Worm (Caenorhabditis elegans) whole organism, L1 larva: ENCODE measurements around the gene srz-25.

ENCODE experiments used
- C04F5.9 ChIP-seq: sonication (generic microtip); optimal IDR thresholded peaks from 2 replicates; lab custom pipeline; 2016; ENCODE audit warnings: missing genetic modification characterization, missing compliant biosample characterization
- C34B4.2 ChIP-seq: sonication (generic microtip); optimal IDR thresholded peaks from 2 replicates; lab custom pipeline; 2017; ENCODE audit warnings: mild to moderate bottlenecking, missing genetic modification characterization, missing compliant biosample characterization
- F16B12.6 ChIP-seq: fragments of 150-350 bp; optimal IDR thresholded peaks from 2 replicates; lab custom pipeline; 2014; ENCODE audit warnings: missing biosample characterization, missing genetic modification characterization
- Y116A8C.19 ChIP-seq: sonication (generic microtip); optimal IDR thresholded peaks from 2 replicates; lab custom pipeline; 2016; ENCODE audit warnings: missing compliant biosample characterization, missing genetic modification characterization, borderline replicate concordance
- aha-1 ChIP-seq: fragments of 150-350 bp; optimal IDR thresholded peaks from 2 replicates; lab custom pipeline; 2014; ENCODE audit warnings: missing biosample characterization, missing genetic modification characterization
- alr-1 ChIP-seq: fragments of 200-800 bp; sonication (Bioruptor generic); optimal IDR thresholded peaks from 2 replicates; lab custom pipeline; 2018; ENCODE audit warnings: borderline replicate concordance, mild to moderate bottlenecking, missing genetic modification characterization, missing compliant biosample characterization
- ceh-63 ChIP-seq: fragments of 200-800 bp; sonication (Bioruptor generic); optimal IDR thresholded peaks from 2 replicates; lab custom pipeline; 2018; ENCODE audit warnings: mild to moderate bottlenecking, missing genetic modification characterization, missing compliant biosample characterization
- ceh-88 ChIP-seq: fragments of 200-800 bp; sonication (Bioruptor generic); IDR thresholded peaks from 2 replicates; pipeline ENCODE4 v1.3.6; 2022; ENCODE audit warnings: missing genetic modification characterization, missing compliant biosample characterization
- ceh-90 ChIP-seq: sonication (generic microtip); optimal IDR thresholded peaks from 2 replicates; lab custom pipeline; 2016; ENCODE audit warnings: missing genetic modification characterization, missing compliant biosample characterization
- dpl-1 ChIP-seq, 3 experiments: fragments of 150-350 bp in 2 of 3; sonication (generic microtip) in 1 of 3; optimal IDR thresholded peaks; 2 replicates each; lab custom pipeline; 2014 to 2017; ENCODE audit warnings: missing biosample characterization in 3 of 3, missing genetic modification characterization in 3 of 3, missing genetic modification reagents in 3 of 3
- dsc-1 ChIP-seq: sonication (generic microtip); optimal IDR thresholded peaks from 2 replicates; lab custom pipeline; 2016; ENCODE audit warnings: mild to moderate bottlenecking, missing genetic modification characterization, missing compliant biosample characterization
- efl-1 ChIP-seq, 4 experiments: fragments of 150-350 bp; optimal IDR thresholded peaks in 3 of 4; peaks in 1 of 4; 1 replicate in 1 of 4; 2 replicates in 3 of 4; lab custom pipeline; 2014; ENCODE audit warnings: missing biosample characterization in 2 of 4, missing genetic modification characterization in 2 of 4, missing genetic modification reagents in 2 of 4
- elt-2 ChIP-seq: sonication (generic microtip); optimal IDR thresholded peaks from 2 replicates; lab custom pipeline; 2016; ENCODE audit warnings: missing genetic modification characterization, mild to moderate bottlenecking, inconsistent platforms, missing compliant biosample characterization, missing genetic modification reagents
- fkh-4 ChIP-seq: sonication (generic microtip); optimal IDR thresholded peaks from 2 replicates; lab custom pipeline; 2016; ENCODE audit warnings: missing compliant biosample characterization, missing genetic modification characterization, borderline replicate concordance
- fkh-8 ChIP-seq: sonication (generic microtip); optimal IDR thresholded peaks from 2 replicates; lab custom pipeline; 2016; ENCODE audit warnings: mild to moderate bottlenecking, missing genetic modification characterization, missing compliant biosample characterization
- fos-1 ChIP-seq: fragments of 150-350 bp; optimal IDR thresholded peaks from 2 replicates; lab custom pipeline; 2014; ENCODE audit warnings: missing biosample characterization, missing genetic modification characterization
- hlh-17 ChIP-seq: fragments of 200-800 bp; sonication (Bioruptor generic); optimal IDR thresholded peaks from 2 replicates; lab custom pipeline; 2018; ENCODE audit warnings: missing genetic modification characterization, mild to moderate bottlenecking, missing compliant biosample characterization, moderate library complexity, borderline replicate concordance
- hpl-2 ChIP-seq: fragments of 150-350 bp; optimal IDR thresholded peaks from 2 replicates; lab custom pipeline; 2014; ENCODE audit warnings: missing biosample characterization, missing genetic modification reagents, missing genetic modification characterization
- lin-13 ChIP-seq: fragments of 150-350 bp; optimal IDR thresholded peaks from 2 replicates; lab custom pipeline; 2014; ENCODE audit warnings: missing biosample characterization, missing genetic modification reagents, missing genetic modification characterization
- lin-15B ChIP-seq: fragments of 150-350 bp; sonication (generic microtip); optimal IDR thresholded peaks from 3 replicates; lab custom pipeline; 2014; ENCODE audit warnings: missing biosample characterization, missing genetic modification characterization
- lin-35 ChIP-seq, 2 experiments: fragments of 150-350 bp; optimal IDR thresholded peaks; 2 replicates each; lab custom pipeline; 2014; ENCODE audit warnings: missing biosample characterization in 2 of 2, missing genetic modification characterization in 2 of 2, missing genetic modification reagents in 2 of 2
- lir-3 ChIP-seq: sonication (generic microtip); optimal IDR thresholded peaks from 2 replicates; lab custom pipeline; 2016; ENCODE audit warnings: mild to moderate bottlenecking, missing genetic modification characterization, moderate library complexity, missing compliant biosample characterization; ENCODE audit not compliant: poor library complexity
- lsy-2 ChIP-seq, 2 experiments: fragments of 150-350 bp; optimal IDR thresholded peaks; 2 replicates each; lab custom pipeline; 2014; ENCODE audit warnings: missing biosample characterization in 2 of 2, missing genetic modification characterization in 2 of 2
- mdl-1 ChIP-seq, 2 experiments: fragments of 150-350 bp; optimal IDR thresholded peaks; 2 replicates each; lab custom pipeline; 2014 to 2017; ENCODE audit warnings: missing biosample characterization in 2 of 2, missing genetic modification characterization in 2 of 2, inconsistent platforms in 1 of 2
- nhr-11 ChIP-seq: fragments of 150-350 bp; optimal IDR thresholded peaks from 2 replicates; lab custom pipeline; 2014; ENCODE audit warnings: missing biosample characterization, missing genetic modification characterization
- nhr-12 ChIP-seq: sonication (generic microtip); optimal IDR thresholded peaks from 2 replicates; lab custom pipeline; 2017; ENCODE audit warnings: missing biosample characterization, missing genetic modification characterization
- nhr-20 ChIP-seq: sonication (generic microtip); optimal IDR thresholded peaks from 2 replicates; lab custom pipeline; 2016; ENCODE audit warnings: mild to moderate bottlenecking, missing genetic modification characterization, missing compliant biosample characterization
- nhr-237 ChIP-seq: fragments of 150-350 bp; optimal IDR thresholded peaks from 2 replicates; lab custom pipeline; 2014; ENCODE audit warnings: missing biosample characterization, missing genetic modification characterization
- nhr-47 ChIP-seq: sonication (generic microtip); optimal IDR thresholded peaks from 2 replicates; lab custom pipeline; 2016; ENCODE audit warnings: mild to moderate bottlenecking, missing genetic modification characterization, moderate library complexity, missing compliant biosample characterization
- nhr-71 ChIP-seq: sonication (generic microtip); optimal IDR thresholded peaks from 2 replicates; lab custom pipeline; 2016; ENCODE audit warnings: mild to moderate bottlenecking, missing genetic modification characterization, moderate library complexity, missing compliant biosample characterization
- nhr-76 ChIP-seq: sonication (generic microtip); optimal IDR thresholded peaks from 2 replicates; lab custom pipeline; 2017; ENCODE audit warnings: missing biosample characterization, missing genetic modification characterization
- nhr-84 ChIP-seq: sonication (generic microtip); optimal IDR thresholded peaks from 2 replicates; lab custom pipeline; 2017; ENCODE audit warnings: missing biosample characterization, missing genetic modification characterization
- nhr-90 ChIP-seq: sonication (generic microtip); optimal IDR thresholded peaks from 2 replicates; lab custom pipeline; 2016; ENCODE audit warnings: mild to moderate bottlenecking, missing genetic modification characterization, missing compliant biosample characterization; ENCODE audit not compliant: poor library complexity
- pax-3 ChIP-seq: fragments of 200-800 bp; sonication (Bioruptor generic); optimal IDR thresholded peaks from 2 replicates; lab custom pipeline; 2018; ENCODE audit warnings: mild to moderate bottlenecking, missing genetic modification characterization, moderate library complexity, missing compliant biosample characterization
- rnt-1 ChIP-seq: sonication (generic microtip); optimal IDR thresholded peaks from 2 replicates; lab custom pipeline; 2016; ENCODE audit warnings: mild to moderate bottlenecking, missing genetic modification characterization, moderate library complexity, missing compliant biosample characterization
- snpc-4 ChIP-seq: fragments of 150-350 bp; optimal IDR thresholded peaks from 2 replicates; lab custom pipeline; 2014; ENCODE audit warnings: missing biosample characterization, missing genetic modification characterization
- snu-23 ChIP-seq: sonication (generic microtip); optimal IDR thresholded peaks from 2 replicates; lab custom pipeline; 2016; ENCODE audit warnings: missing genetic modification characterization, missing compliant biosample characterization
- sptf-1 ChIP-seq: fragments of 150-350 bp; optimal IDR thresholded peaks from 2 replicates; lab custom pipeline; 2014; ENCODE audit warnings: missing biosample characterization, missing genetic modification characterization
- tbx-2 ChIP-seq: sonication (generic microtip); optimal IDR thresholded peaks from 2 replicates; lab custom pipeline; 2016; ENCODE audit warnings: missing genetic modification characterization, missing compliant biosample characterization
- unc-130 ChIP-seq: fragments of 150-350 bp; optimal IDR thresholded peaks from 2 replicates; lab custom pipeline; 2017; ENCODE audit warnings: missing biosample characterization, missing genetic modification characterization, inconsistent platforms
- zip-4 ChIP-seq: fragments of 200-800 bp; sonication (Bioruptor generic); optimal IDR thresholded peaks from 2 replicates; lab custom pipeline; 2018; ENCODE audit warnings: mild to moderate bottlenecking, missing genetic modification characterization, moderate library complexity, missing compliant biosample characterization
- ztf-4 ChIP-seq: fragments of 150-350 bp; optimal IDR thresholded peaks from 2 replicates; lab custom pipeline; 2014; ENCODE audit warnings: missing biosample characterization, missing genetic modification characterization

The srz-25 gene

DNA sequence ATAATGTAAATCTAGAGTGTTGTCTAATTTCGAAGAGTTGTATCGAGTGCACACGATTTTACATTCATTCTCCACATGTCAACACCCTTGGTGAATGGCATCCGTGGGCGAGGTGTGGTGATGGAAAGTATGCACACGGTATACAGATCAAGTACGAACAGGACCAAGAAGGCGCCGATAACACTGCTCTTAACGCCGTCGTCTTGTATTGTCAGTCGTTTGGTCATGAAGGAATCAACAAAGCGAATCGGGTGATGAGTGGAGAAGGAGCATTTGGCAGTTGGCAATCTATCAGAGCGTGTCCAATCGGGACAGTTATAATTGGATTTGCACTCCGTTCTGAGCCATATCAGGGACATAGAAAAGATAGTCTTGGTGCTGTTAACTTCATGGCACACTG is 7.2 kb upstream of the srz-25 start:
- TF ChIP-seq pax-3 (tag; lab: Kevin White, UChicago) (no peak), Y116A8C.19 (tag; lab: Kevin White, UChicago) (no peak), hlh-17 (no peak), nhr-11 (tag; lab: Kevin White, UChicago) (no peak), nhr-90 (no peak)

- peak in 1 of 2 experiments; percentile 27 for TF ChIP-seq lsy-2 (tag; optimal IDR thresholded peaks at IDR 0.05; lab: Kevin White, UChicago)
- TF ChIP-seq lin-15B (tag; lab: Kevin White, UChicago): peak; percentile 23
- peak; percentile 46 to 74 for TF ChIP-seq efl-1 (optimal IDR thresholded peaks at IDR 0.05; lab: Kevin White, UChicago)
- TF ChIP-seq efl-1 (GFP tag; optimal IDR thresholded peaks at IDR 0.05 in 1 of 2; lab: Kevin White, UChicago): peak; percentile 70 to 96
- TF ChIP-seq C34B4.2 (tag; lab: Kevin White, UChicago): no peak
- no peak for TF ChIP-seq F16B12.6 (tag; lab: Kevin White, UChicago)
- no peak for TF ChIP-seq sptf-1
- TF ChIP-seq lin-35 (GFP tag; optimal IDR thresholded peaks at IDR 0.05; lab: Kevin White, UChicago): peak; percentile 41 to 88
- TF ChIP-seq tbx-2 (tag; lab: Kevin White, UChicago): peak; percentile 17
- peak; percentile 32 to 76 (median 54) for TF ChIP-seq dpl-1 (GFP tag; optimal IDR thresholded peaks at IDR 0.05; lab: Kevin White, UChicago)
- peak; percentile 13 for TF ChIP-seq snu-23 (GFP tag; lab: Kevin White, UChicago)
- TF ChIP-seq rnt-1: peak; percentile 11
These were observed 2.0 kb upstream of the srz-25 start, which contains the start of gene C18D4.6 for ce11 chrV:17538279-17538896. TSS of gene C18D4.6 (minus strand) at chrV:17538375.

ce11 chrV:17539289-17539688 is 1.1 kb upstream of the srz-25 start:
- peak; percentile 2 for TF ChIP-seq dsc-1 (tag; lab: Kevin White, UChicago)
- TF ChIP-seq nhr-84: no peak
- TF ChIP-seq nhr-47 (tag; lab: Kevin White, UChicago): no peak

DNA sequence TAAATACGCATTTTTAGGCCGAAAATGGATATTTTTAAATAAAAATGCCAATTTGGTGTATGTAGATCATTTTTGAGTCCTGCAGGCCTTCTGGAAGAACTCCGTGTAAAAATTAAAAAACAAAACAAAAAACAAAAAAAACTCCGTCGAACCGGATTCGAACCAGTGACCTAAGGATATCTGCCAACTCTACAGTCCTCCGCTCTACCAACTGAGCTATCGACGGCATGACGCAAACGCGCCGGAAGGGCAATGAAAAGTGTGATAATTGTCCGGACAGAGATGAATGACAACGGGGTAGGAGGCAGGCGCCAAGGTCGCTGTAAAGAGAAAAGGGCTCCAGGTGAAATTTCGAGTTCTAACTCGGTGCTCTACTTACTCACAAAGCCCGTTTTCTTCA is 1.9 kb downstream of the srz-25 start:
- TF ChIP-seq zip-4 (GFP tag; lab: Kevin White, UChicago): no peak
- TF ChIP-seq rnt-1: peak; percentile 8
- no peak for TF ChIP-seq C04F5.9 (tag; lab: Kevin White, UChicago)
- TF ChIP-seq snpc-4 (tag; lab: Kevin White, UChicago): peak; percentile 12
- TF ChIP-seq elt-2: no peak
- TF ChIP-seq nhr-237 (tag; lab: Kevin White, UChicago): no peak
- TF ChIP-seq lir-3 (tag; lab: Kevin White, UChicago): no peak
- no peak for TF ChIP-seq nhr-76 (tag; lab: Kevin White, UChicago)
- no peak for TF ChIP-seq hpl-2 (GFP tag; lab: Kevin White, UChicago)
- no peak for TF ChIP-seq nhr-12
- no peak for TF ChIP-seq efl-1 (optimal IDR thresholded peaks at IDR 0.05; lab: Kevin White, UChicago)
- TF ChIP-seq efl-1 (GFP tag; optimal IDR thresholded peaks at IDR 0.05 in 1 of 2; lab: Kevin White, UChicago): peak in 1 of 2 experiments; percentile 71

ce11 chrV:17546931-17547330 is 6.5 kb downstream of the srz-25 start:
- TF ChIP-seq elt-2: peak; percentile 36
- TF ChIP-seq ztf-4 (tag; lab: Kevin White, UChicago): no peak

DNA sequence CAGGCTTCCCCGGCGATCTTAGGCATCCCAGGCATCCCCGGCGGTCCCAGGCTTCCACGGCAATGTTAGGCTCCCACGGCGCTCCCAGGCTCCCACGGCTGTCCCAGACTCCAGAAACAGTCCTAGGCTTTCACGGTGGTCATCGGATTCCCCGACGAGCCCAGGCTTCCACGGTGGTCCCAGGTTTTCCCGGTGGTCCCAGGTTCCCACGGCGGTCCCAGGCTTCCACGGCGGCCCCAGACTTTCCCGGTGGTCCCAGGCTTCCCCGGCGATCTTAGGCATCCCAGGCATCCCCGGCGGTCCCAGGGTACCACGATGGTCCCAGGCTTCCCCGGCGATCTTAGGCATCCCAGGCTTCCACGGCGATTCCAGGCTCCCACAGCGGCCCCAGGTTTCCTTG is 8.2 kb downstream of the srz-25 start:
- TF ChIP-seq lir-3 (tag; lab: Kevin White, UChicago) (no peak), sptf-1 (no peak), alr-1 (tag; lab: Kevin White, UChicago) (no peak), ceh-63 (no peak), ceh-88 (no peak), hpl-2 (GFP tag; lab: Kevin White, UChicago) (no peak), fkh-4 (tag; lab: Kevin White, UChicago) (no peak), mdl-1 (tag; optimal IDR thresholded peaks at IDR 0.05; lab: Kevin White, UChicago) (no peak), fos-1 (tag; lab: Kevin White, UChicago) (no peak), ceh-90 (tag; lab: Kevin White, UChicago) (no peak), lin-13 (GFP tag; lab: Kevin White, UChicago) (no peak), nhr-11 (tag; lab: Kevin White, UChicago) (no peak), unc-130 (tag; lab: Kevin White, UChicago) (no peak), fkh-8 (no peak), dpl-1 (GFP tag; optimal IDR thresholded peaks at IDR 0.05; lab: Kevin White, UChicago) (no peak), nhr-71 (tag; lab: Kevin White, UChicago) (no peak), aha-1 (tag; lab: Kevin White, UChicago) (no peak), nhr-20 (no peak)
